Worm (Caenorhabditis elegans) whole organism, midembryonic: ENCODE data around the gene vps-45.
A peak's percentile ranks its signal among the peaks of the same experiment; 100 is the strongest.

Source experiments
- T22C8.4 ChIP-seq: fragments of 200-800 bp; sonication (Bioruptor generic); IDR thresholded peaks from 2 replicates; pipeline ENCODE4 v1.3.6; 2022; ENCODE audit warnings: missing genetic modification characterization, missing compliant biosample characterization
- cog-1 ChIP-seq: sonication (generic microtip); optimal IDR thresholded peaks from 2 replicates; lab custom pipeline; 2016; ENCODE audit warnings: missing genetic modification characterization, missing compliant biosample characterization
- flt-1 ChIP-seq: fragments of 200-800 bp; sonication (Bioruptor generic); IDR thresholded peaks from 2 replicates; pipeline ENCODE4 v1.3.6; 2022; ENCODE audit warnings: missing genetic modification characterization, missing compliant biosample characterization
- klf-2 ChIP-seq: fragments of 200-800 bp; sonication (Bioruptor generic); conservative IDR thresholded peaks from 2 replicates; pipeline ENCODE4 v1.3.6; 2022; ENCODE audit warnings: missing genetic modification reagents, missing genetic modification characterization, missing compliant biosample characterization
- med-1 ChIP-seq: sonication (generic microtip); optimal IDR thresholded peaks from 2 replicates; lab custom pipeline; 2017; ENCODE audit warnings: missing genetic modification characterization, mild to moderate bottlenecking, missing compliant biosample characterization, antibody characterized with exemption, missing genetic modification reagents; ENCODE audit not compliant: insufficient read depth
- ref-1 ChIP-seq: fragments of 200-800 bp; sonication (Bioruptor generic); conservative IDR thresholded peaks from 2 replicates; pipeline ENCODE4 v1.3.6; 2022; ENCODE audit warnings: missing genetic modification reagents, missing genetic modification characterization, missing compliant biosample characterization
- tab-1 ChIP-seq: fragments of 200-800 bp; sonication (Bioruptor generic); IDR thresholded peaks from 2 replicates; pipeline ENCODE4 v1.3.6; 2022; ENCODE audit warnings: missing genetic modification characterization, missing compliant biosample characterization
- ztf-23 ChIP-seq: fragments of 200-800 bp; sonication (Bioruptor generic); IDR thresholded peaks from 2 replicates; pipeline ENCODE4 v1.3.6; 2022; ENCODE audit warnings: missing genetic modification reagents, missing genetic modification characterization, missing compliant biosample characterization
- ztf-29 ChIP-seq: fragments of 200-800 bp; sonication (Bioruptor generic); IDR thresholded peaks from 2 replicates; pipeline ENCODE4 v1.3.6; 2022; ENCODE audit warnings: missing genetic modification reagents, missing genetic modification characterization, missing compliant biosample characterization

Gene vps-45

DNA sequence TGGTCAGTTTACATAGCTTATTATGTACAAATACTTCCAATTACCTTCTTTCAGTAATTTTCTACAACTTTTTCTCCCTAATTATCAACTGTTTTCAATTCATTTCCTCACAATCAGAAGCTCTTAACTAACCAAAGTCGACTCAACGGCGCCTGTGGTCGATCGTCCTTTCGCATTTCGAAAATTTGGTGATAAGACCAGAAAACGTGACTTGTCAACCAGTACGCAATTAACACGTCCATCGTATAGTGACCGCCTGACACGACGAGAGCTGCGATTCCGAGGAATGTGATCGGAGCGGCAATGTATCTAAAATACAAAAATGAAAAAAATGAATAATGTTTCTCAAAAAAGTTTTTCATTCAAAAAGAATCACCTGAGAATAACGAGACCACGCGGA lies 29.0 kb downstream of the vps-45 start:
- no peak for TF ChIP-seq ztf-23
- TF ChIP-seq tab-1 (GFP tag; lab: Robert Waterston, UW): no peak
- TF ChIP-seq klf-2 (GFP tag; lab: Robert Waterston, UW): no peak
- no peak for TF ChIP-seq cog-1 (tag; lab: Kevin White, UChicago)
- TF ChIP-seq ref-1 (GFP tag; lab: Robert Waterston, UW): no peak
- no peak for TF ChIP-seq ztf-29 (GFP tag; lab: Robert Waterston, UW)
- no peak for TF ChIP-seq flt-1 (GFP tag; lab: Robert Waterston, UW)
- no peak for TF ChIP-seq T22C8.4 (GFP tag; lab: Robert Waterston, UW)
- TF ChIP-seq med-1 (GFP tag; lab: Kevin White, UChicago): no peak

DNA sequence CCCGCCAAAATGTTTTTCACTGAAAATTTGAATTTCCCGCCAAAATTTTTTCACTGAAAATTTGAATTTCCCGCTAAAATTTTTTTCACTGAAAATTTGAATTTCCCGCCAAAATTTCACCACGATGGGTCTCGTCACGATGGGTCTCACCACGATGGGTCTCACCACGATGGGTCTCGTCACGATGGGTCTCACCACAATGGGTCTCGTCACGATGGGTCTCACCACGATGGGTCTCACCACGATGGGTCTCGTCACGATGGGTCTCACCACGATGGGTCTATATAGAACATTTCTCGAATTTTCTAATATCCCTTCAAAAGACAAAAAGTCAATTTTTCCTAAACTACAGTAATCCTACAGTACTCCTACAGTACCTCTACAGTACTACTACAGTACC lies 30.9 kb downstream of the vps-45 start:
- TF ChIP-seq flt-1 (GFP tag; lab: Robert Waterston, UW) (peak; percentile 17; the same call in 1 of the 2 replicates), tab-1 (GFP tag; lab: Robert Waterston, UW) (0 out of 2 replicates have a peak, but pooled peaks have one; percentile 18)

DNA sequence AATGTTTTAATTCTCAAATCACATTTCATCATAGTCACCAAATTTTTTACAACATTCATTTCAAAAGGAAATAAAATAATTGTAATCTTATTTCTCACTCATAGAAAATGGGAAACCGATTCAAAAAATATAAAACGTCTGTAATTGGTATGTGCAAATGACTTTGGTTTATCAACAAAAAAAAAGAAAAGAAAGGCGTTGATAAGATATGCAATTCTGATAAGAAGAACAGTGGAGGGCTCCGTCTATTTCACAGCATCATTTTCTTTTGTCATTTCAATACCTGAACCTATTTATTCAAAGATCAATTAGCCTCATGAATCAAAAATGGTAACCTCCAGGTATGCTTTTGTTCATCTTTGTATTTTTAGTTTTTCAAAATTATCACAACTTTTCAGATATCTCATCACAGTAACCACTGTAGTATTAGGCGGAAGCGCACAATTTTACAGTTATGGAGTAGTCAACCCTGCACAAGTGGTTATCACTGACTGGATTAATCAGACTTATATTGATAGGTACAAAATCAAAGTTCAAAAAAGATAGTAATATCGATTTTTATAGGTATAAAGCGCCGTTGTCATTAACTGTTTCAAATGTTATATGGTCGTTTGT lies 36.3 kb downstream of the vps-45 start, which contains the start of gene F53H8.3:
TSS of gene F53H8.3 (plus strand) at position 275 of the 615 bp plus-strand sequence.
- TF ChIP-seq tab-1 (GFP tag; lab: Robert Waterston, UW): no peak

DNA sequence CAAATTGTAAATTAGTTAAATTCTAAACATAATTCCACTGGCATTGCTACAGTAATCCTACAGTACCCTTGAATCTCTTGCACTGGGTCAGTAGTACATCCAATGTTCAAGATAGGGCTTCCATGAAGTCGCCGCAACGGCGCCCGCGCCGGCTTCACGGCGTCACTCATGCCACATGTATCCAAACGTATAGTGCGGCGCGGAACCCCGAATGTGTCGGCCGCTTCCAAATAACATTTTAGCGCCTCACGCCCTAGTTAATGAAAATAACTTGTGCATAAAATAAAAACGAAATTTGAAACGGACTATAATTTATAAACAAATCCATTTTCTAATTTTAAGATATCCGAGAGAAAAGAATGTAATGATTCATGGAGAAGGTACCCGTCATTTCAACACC lies 38.6 kb downstream of the vps-45 start:
- TF ChIP-seq T22C8.4 (GFP tag; lab: Robert Waterston, UW): no peak
- no peak for TF ChIP-seq ref-1 (GFP tag; lab: Robert Waterston, UW)
- no peak for TF ChIP-seq ztf-23
- no peak for TF ChIP-seq cog-1 (tag; lab: Kevin White, UChicago)
- TF ChIP-seq ztf-29 (GFP tag; lab: Robert Waterston, UW): no peak

DNA sequence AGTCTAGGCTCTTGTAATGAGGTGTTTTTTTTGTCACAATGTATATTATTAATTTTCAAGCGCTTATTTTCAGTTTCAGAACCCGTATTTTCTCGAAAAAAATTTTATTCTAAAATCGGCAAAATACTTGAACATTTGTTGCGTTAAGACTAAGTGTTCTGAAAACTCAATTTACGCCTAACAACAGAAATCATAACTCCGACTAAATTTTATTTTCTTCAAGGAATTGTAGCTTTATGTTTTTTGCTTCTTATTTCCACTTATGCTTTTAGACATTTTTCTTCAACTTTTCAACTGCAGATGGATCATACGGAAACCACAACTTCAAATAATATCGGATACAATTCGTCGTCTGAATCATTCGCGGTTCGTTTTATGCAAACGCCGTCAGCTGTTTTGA lies 41.1 kb downstream of the vps-45 start, which contains the start of gene F35H12.1:
TSS of gene F35H12.1 (plus strand) at position 301 of the 400 bp plus-strand sequence.
- no peak for TF ChIP-seq cog-1 (tag; lab: Kevin White, UChicago)

DNA sequence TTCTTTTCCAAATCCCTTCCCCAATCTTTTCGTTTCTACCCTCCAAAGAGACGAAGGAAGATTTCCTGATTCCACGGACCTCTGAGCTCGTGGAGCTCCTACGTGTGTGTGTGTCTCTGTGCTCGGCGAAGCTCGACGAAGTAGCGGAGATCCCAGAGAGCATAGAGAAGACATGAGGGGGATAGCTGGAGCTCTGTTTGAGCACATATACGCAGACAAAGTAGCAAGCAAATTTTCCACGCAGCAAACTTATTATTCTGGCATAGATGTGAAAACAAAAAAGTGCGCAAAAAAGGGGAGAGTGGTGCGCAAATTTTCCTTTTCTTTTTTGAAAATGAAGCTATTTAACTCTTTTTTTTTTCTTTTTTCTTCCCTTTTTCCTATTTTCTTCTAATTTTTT lies 41.8 kb downstream of the vps-45 start:
- TF ChIP-seq ref-1 (GFP tag; lab: Robert Waterston, UW) (no peak), T22C8.4 (GFP tag; lab: Robert Waterston, UW) (no peak)

DNA sequence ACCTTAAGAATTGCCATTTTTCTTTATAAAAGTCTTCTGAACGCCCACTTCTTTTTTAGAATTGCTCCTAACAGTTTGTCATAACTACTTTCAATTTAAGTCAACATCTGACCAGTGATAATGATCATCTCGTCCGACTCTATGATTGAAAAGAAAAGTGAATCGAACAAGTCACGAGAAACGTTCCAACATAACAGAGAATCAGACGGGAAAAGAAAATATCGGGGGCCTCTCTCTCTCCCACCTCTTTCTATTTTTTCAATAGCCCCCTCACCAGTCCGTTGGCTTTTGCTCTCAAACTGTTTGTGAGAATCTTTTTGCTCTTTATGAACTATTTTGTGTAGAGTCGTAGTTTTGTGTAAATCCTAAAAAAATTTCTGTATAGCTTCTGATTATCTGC lies 47.0 kb downstream of the vps-45 start:
- no peak for TF ChIP-seq tab-1 (GFP tag; lab: Robert Waterston, UW)
- no peak for TF ChIP-seq ztf-23
- TF ChIP-seq cog-1 (tag; lab: Kevin White, UChicago): no peak
- no peak for TF ChIP-seq ref-1 (GFP tag; lab: Robert Waterston, UW)
- TF ChIP-seq ztf-29 (GFP tag; lab: Robert Waterston, UW): no peak
- TF ChIP-seq flt-1 (GFP tag; lab: Robert Waterston, UW): no peak
- TF ChIP-seq T22C8.4 (GFP tag; lab: Robert Waterston, UW): no peak
- no peak for TF ChIP-seq klf-2 (GFP tag; lab: Robert Waterston, UW)
- TF ChIP-seq med-1 (GFP tag; lab: Kevin White, UChicago): no peak

DNA sequence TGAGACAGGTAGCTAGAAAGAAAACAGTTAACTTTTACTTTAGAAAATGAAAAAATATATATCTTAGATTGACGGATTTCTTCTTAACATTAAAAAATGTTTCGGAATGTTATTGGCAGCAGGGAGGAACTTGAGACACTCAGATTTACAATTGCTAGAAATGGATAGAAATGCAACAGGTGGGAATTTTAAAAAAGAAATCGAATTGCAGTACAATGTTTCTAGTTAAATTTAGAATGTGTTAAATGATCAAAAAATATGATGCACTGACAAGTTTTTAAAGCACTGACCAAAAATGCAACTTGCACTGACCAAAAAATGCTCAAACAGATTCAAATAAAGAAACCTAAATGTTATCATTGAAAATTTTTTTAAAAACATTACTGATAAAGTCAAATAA lies 48.5 kb downstream of the vps-45 start:
- no peak for TF ChIP-seq klf-2 (GFP tag; lab: Robert Waterston, UW)

DNA sequence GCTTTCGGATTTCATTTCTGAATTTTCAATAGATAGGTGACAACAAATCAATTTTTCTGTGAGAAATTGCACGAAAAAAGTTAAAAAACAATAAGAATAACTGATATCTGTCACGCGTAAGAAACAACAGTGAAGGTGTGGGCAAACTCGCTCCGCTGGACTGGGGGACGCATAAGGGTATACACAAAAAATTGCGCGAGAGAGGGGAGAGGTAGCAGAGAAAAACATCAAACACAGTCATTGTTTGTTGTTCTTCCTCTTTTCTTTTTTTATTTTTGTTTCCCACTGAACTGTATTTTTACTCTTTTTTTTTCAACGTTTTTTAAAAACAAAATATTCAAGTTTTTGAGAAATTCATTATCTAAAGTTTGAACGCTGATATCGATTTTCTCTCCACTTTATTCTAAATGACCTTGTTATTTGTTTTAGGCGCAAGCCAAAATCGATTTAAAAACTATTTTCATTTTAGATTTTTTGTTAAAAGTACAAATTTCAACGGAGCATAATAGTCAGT lies 50.1 kb downstream of the vps-45 start, which contains the start of the genes pifk-1 and tbc-11:
TSS of gene pifk-1 (minus strand) at position 17 of the 514 bp plus-strand sequence.
TSS of gene tbc-11 (plus strand) at position 464 of the 514 bp plus-strand sequence.
- TF ChIP-seq ztf-23 (no peak), tab-1 (GFP tag; lab: Robert Waterston, UW) (no peak), cog-1 (tag; lab: Kevin White, UChicago) (no peak), med-1 (GFP tag; lab: Kevin White, UChicago) (no peak)
